Fruit fly (Drosophila melanogaster) whole organism, adult: ENCODE measurements around the gene CG33108.

ENCODE experiments used
- CG11617 ChIP-seq: fragments of 200-800 bp; sonication (Bioruptor generic); optimal IDR thresholded peaks from 2 replicates; lab custom pipeline; 2017; ENCODE audit warnings: mild to moderate bottlenecking, missing biosample characterization, missing genetic modification reagents, missing genetic modification characterization
- CG12768 ChIP-seq: fragments of 200-800 bp; sonication (Bioruptor generic); optimal IDR thresholded peaks from 2 replicates; lab custom pipeline; 2017; ENCODE audit warnings: missing biosample characterization, missing genetic modification characterization, mild to moderate bottlenecking, moderate library complexity, missing genetic modification reagents
- CG14711 ChIP-seq: fragments of 200-800 bp; sonication (Bioruptor generic); optimal IDR thresholded peaks from 2 replicates; lab custom pipeline; 2018; ENCODE audit warnings: missing biosample characterization, mild to moderate bottlenecking, missing genetic modification characterization, moderate library complexity
- CG1620 ChIP-seq: fragments of 200-800 bp; sonication (Bioruptor generic); optimal IDR thresholded peaks from 2 replicates; lab custom pipeline; 2016; ENCODE audit warnings: missing biosample characterization, missing genetic modification characterization
- CG33017 ChIP-seq: fragments of 200-800 bp; sonication (Bioruptor generic); optimal IDR thresholded peaks from 2 replicates; lab custom pipeline; 2018; ENCODE audit warnings: missing biosample characterization, mild to moderate bottlenecking, missing genetic modification characterization, moderate library complexity
- CG5204 ChIP-seq: fragments of 200-800 bp; sonication (Bioruptor generic); optimal IDR thresholded peaks from 2 replicates; lab custom pipeline; 2016; ENCODE audit warnings: missing biosample characterization, missing genetic modification characterization
- CG7045 ChIP-seq: fragments of 200-800 bp; sonication (Bioruptor generic); optimal IDR thresholded peaks from 2 replicates; lab custom pipeline; 2017; ENCODE audit warnings: missing biosample characterization, mild to moderate bottlenecking, missing genetic modification characterization
- CG7101 ChIP-seq: fragments of 200-800 bp; sonication (Bioruptor generic); optimal IDR thresholded peaks from 2 replicates; lab custom pipeline; 2018; ENCODE audit warnings: missing biosample characterization, mild to moderate bottlenecking, missing genetic modification characterization, moderate library complexity
- Clk ChIP-seq: fragments of 200-800 bp; sonication (Bioruptor generic); optimal IDR thresholded peaks from 2 replicates; lab custom pipeline; 2017; ENCODE audit warnings: missing biosample characterization, missing genetic modification characterization
- Crg-1 ChIP-seq: fragments of 200-800 bp; sonication (Bioruptor generic); optimal IDR thresholded peaks from 2 replicates; lab custom pipeline; 2016; ENCODE audit warnings: missing biosample characterization, missing genetic modification characterization
- Hr96 ChIP-seq: fragments of 200-800 bp; sonication (Bioruptor generic); optimal IDR thresholded peaks from 2 replicates; lab custom pipeline; 2016; ENCODE audit warnings: missing biosample characterization, missing genetic modification characterization
- Mnt ChIP-seq: fragments of 200-800 bp; sonication (Bioruptor generic); optimal IDR thresholded peaks from 2 replicates; lab custom pipeline; 2016; ENCODE audit warnings: missing biosample characterization, mild to moderate bottlenecking, missing genetic modification characterization
- bab1 ChIP-seq: fragments of 200-800 bp; sonication (Bioruptor generic); optimal IDR thresholded peaks from 3 replicates; lab custom pipeline; 2019; ENCODE audit warnings: missing biosample characterization, mild to moderate bottlenecking, missing genetic modification characterization, moderate library complexity
- cic ChIP-seq: fragments of 200-800 bp; sonication (Bioruptor generic); optimal IDR thresholded peaks from 2 replicates; lab custom pipeline; 2017; ENCODE audit warnings: missing biosample characterization, mild to moderate bottlenecking, missing genetic modification characterization, moderate library complexity
- cnc ChIP-seq, 2 experiments: fragments of >200 bp; optimal IDR thresholded peaks; 2 replicates each; lab custom pipeline; 2017
- kay ChIP-seq: fragments of 200-800 bp; sonication (Bioruptor generic); peaks from one replicate; lab custom pipeline; 2016; ENCODE audit warnings: missing biosample characterization, missing genetic modification characterization, borderline replicate concordance
- ovo ChIP-seq: fragments of 200-800 bp; sonication (Bioruptor generic); optimal IDR thresholded peaks from 2 replicates; lab custom pipeline; 2016; ENCODE audit warnings: missing biosample characterization, missing genetic modification characterization
- pad ChIP-seq: fragments of 200-800 bp; sonication (Bioruptor generic); optimal IDR thresholded peaks from 3 replicates; lab custom pipeline; 2017; ENCODE audit warnings: missing biosample characterization, missing genetic modification characterization, mild to moderate bottlenecking, moderate library complexity, missing genetic modification reagents
- tj ChIP-seq: fragments of 200-800 bp; sonication (Bioruptor generic); optimal IDR thresholded peaks from 3 replicates; lab custom pipeline; 2017; ENCODE audit warnings: missing biosample characterization, mild to moderate bottlenecking, missing genetic modification characterization, moderate library complexity
- toe ChIP-seq: fragments of 200-800 bp; sonication (Bioruptor generic); optimal IDR thresholded peaks from 2 replicates; lab custom pipeline; 2016; ENCODE audit warnings: missing biosample characterization, missing genetic modification characterization

The CG33108 gene

DNA sequence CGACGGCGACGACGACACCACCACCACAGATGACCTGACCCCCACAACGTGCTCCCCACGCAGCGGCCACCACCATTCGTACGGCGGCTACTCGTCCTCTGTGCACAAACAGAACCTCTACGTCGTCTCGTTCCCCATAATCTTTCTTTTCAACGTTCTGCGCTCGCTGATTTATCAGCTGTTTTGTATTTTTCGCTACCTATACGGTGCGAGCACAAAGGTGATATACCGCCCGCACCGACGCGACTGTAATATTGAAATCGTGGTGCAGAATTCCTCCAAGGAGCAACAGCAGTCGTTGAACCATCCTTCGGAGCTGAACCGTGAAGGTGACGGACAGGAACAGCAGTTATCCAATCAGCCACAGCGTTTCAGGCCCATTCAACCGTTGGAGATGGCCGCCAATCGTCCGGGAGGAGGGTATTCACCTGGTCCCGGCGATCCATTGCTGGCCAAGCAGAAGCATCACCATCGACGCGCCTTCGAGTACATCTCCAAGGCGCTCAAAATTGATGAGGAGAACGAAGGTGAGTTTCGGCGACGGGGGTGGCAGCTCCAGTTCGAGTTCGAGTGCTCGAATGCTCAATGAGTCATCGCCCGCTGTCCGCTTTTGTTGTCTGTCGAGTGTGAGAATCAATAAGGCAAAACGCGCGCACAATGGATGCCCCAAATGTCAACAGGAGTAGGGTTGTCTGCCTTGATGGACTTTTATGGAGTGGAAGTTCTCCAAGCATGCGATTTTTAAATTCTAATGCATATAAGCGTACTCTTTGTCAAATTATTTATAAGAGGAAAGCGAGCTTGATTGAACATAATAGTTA, 43.5 kb downstream of the CG33108 start, which contains the start of gene Miro:
Gene Miro, minus strand, starts transcription at position 112 of the 821 bp plus-strand sequence.
- TF ChIP-seq Hr96 (GFP tag; lab: Kevin White, UChicago) (no peak), CG7045 (GFP tag; lab: Kevin White, UChicago) (no peak), CG11617 (GFP tag; lab: Kevin White, UChicago) (no peak), CG1620 (GFP tag; lab: Kevin White, UChicago) (peak; percentile 6), Clk (GFP tag; lab: Kevin White, UChicago) (no peak), Mnt (peak; percentile 63), pad (GFP tag; lab: Kevin White, UChicago) (no peak), CG7101 (tag; lab: Kevin White, UChicago) (no peak), cnc (optimal IDR thresholded peaks at IDR 0.05; lab: Kevin White, UChicago) (no peak), kay (GFP tag; lab: Kevin White, UChicago) (no peak), CG5204 (GFP tag; lab: Kevin White, UChicago) (no peak), bab1 (GFP tag; lab: Kevin White, UChicago) (no peak), tj (GFP tag; lab: Kevin White, UChicago) (no peak), CG33017 (tag; lab: Kevin White, UChicago) (no peak), CG14711 (tag; lab: Kevin White, UChicago) (no peak), Crg-1 (GFP tag; lab: Kevin White, UChicago) (peak; percentile 70), CG12768 (GFP tag; lab: Kevin White, UChicago) (no peak), toe (GFP tag; lab: Kevin White, UChicago) (no peak), cic (GFP tag; lab: Kevin White, UChicago) (no peak), ovo (GFP tag; lab: Kevin White, UChicago) (peak; percentile 33)

DNA sequence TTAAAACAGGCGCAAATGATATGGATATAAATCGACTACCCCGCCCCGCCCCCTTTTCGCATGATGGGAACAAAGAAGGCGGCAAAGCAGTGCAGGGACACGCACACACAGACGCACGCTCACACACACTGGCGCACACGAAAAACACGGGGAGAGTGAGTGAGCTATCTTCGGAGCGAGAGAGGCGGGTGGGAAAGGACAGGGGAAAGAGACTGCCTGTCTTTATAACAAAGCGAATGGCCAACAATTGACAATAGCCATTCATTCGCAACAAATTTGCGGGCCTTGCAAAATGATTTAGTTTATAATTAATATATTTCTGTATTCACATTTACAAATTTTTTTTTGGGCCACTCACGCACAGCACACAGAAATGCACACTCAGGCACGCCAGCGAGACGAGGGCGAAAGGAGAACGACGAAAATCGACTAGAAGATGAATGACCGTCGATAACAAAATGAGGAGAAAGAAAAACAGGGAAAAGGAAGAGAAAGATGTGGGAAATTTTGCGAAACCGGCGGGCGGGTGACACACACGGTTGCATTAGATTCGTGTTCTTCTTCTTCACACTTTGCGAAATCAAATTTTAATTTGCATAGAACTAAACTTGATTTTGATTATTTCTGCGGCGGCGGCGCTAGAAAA, 51.2 kb downstream of the CG33108 start:
- TF ChIP-seq CG33017 (tag; lab: Kevin White, UChicago): no peak
- TF ChIP-seq cic (GFP tag; lab: Kevin White, UChicago): no peak
- no peak for TF ChIP-seq Hr96 (GFP tag; lab: Kevin White, UChicago)
- no peak for TF ChIP-seq CG14711 (tag; lab: Kevin White, UChicago)
- TF ChIP-seq bab1 (GFP tag; lab: Kevin White, UChicago): no peak
- TF ChIP-seq CG7101 (tag; lab: Kevin White, UChicago): no peak
- TF ChIP-seq CG11617 (GFP tag; lab: Kevin White, UChicago): no peak
- TF ChIP-seq Mnt: peak; percentile 3
- TF ChIP-seq CG12768 (GFP tag; lab: Kevin White, UChicago): no peak
- TF ChIP-seq cnc (optimal IDR thresholded peaks at IDR 0.05; lab: Kevin White, UChicago): no peak
- no peak for TF ChIP-seq CG1620 (GFP tag; lab: Kevin White, UChicago)
- peak; percentile 39 for TF ChIP-seq Crg-1 (GFP tag; lab: Kevin White, UChicago)
- TF ChIP-seq toe (GFP tag; lab: Kevin White, UChicago): no peak
- TF ChIP-seq CG5204 (GFP tag; lab: Kevin White, UChicago): no peak
- peak; percentile 4 for TF ChIP-seq Clk (GFP tag; lab: Kevin White, UChicago)
- peak; percentile 91 for TF ChIP-seq pad (GFP tag; lab: Kevin White, UChicago)
- TF ChIP-seq CG7045 (GFP tag; lab: Kevin White, UChicago): no peak
- peak; percentile 76 for TF ChIP-seq tj (GFP tag; lab: Kevin White, UChicago)
- no peak for TF ChIP-seq ovo (GFP tag; lab: Kevin White, UChicago)
- no peak for TF ChIP-seq kay (GFP tag; lab: Kevin White, UChicago)
